Worm (Caenorhabditis elegans) whole organism, L1 larva: ENCODE results near the gene W03F8.4.

Experiments used
- elt-3 ChIP-seq, 6 experiments: fragments of 150-350 bp in 1 of 6; sonication (generic microtip); optimal IDR thresholded peaks; 2 replicates each; lab custom pipeline; 2017 to 2018; ENCODE audit warnings: missing biosample characterization in 6 of 6, missing genetic modification characterization in 6 of 6, inconsistent platforms in 1 of 6
- tbx-2 ChIP-seq: sonication (generic microtip); optimal IDR thresholded peaks from 2 replicates; lab custom pipeline; 2016; ENCODE audit warnings: missing genetic modification characterization, missing compliant biosample characterization

DNA sequence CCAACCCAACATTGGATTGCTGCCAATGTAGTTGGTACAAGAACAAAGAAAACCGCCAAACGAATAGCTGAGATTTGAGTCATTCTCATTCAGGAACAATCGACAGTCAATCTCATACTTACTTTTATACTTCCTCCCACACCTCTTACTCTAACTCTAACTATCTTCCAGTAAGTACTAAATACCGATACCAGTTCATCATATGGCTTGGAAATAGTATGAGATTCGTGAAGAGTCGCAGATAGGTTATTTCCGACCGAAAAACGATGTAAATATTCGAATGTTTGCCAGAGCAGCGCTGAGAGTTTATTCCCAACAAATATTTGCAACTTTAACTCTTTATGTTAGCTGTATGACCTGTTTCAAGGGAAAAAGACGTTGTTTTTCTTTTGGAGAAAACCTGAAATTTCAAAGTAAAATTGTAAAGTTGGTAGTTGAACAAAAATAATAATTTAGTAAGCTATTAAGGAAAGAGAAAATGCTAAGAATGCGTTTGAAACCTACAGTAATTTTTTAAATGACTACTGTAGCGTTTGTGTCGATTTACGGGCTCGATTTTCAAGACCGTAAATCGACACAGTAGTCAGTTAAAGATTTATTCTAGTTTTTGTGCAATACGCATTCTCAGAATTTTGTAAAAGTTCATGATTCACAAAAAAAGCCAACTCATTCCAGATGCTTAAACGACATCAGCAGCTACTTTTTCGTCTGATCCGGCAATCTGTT is 2.7 kb downstream of the W03F8.4 start, which contains the start of the genes W03F8.6 and mtrf-1L:
- no peak for TF ChIP-seq elt-3 (tag; optimal IDR thresholded peaks at IDR 0.05; lab: Kevin White, UChicago)
- no peak for TF ChIP-seq tbx-2
